Worm (Caenorhabditis elegans) whole organism, L1 larva: ENCODE measurements around the gene tag-342.

Source experiments
- C04F5.9 ChIP-seq: sonication (generic microtip); optimal IDR thresholded peaks from 2 replicates; lab custom pipeline; 2016; ENCODE audit warnings: missing genetic modification characterization, missing compliant biosample characterization
- C16A3.4 ChIP-seq: fragments of 150-350 bp; optimal IDR thresholded peaks from 2 replicates; lab custom pipeline; 2014; ENCODE audit warnings: missing biosample characterization, missing genetic modification characterization
- F16B12.6 ChIP-seq: fragments of 150-350 bp; optimal IDR thresholded peaks from 2 replicates; lab custom pipeline; 2014; ENCODE audit warnings: missing biosample characterization, missing genetic modification characterization
- Y116A8C.19 ChIP-seq: sonication (generic microtip); optimal IDR thresholded peaks from 2 replicates; lab custom pipeline; 2016; ENCODE audit warnings: missing compliant biosample characterization, missing genetic modification characterization, borderline replicate concordance
- aly-2 ChIP-seq: fragments of 150-350 bp; optimal IDR thresholded peaks from 2 replicates; lab custom pipeline; 2014; ENCODE audit warnings: missing biosample characterization, missing genetic modification characterization
- ama-1 ChIP-seq: fragments of 150-350 bp; optimal IDR thresholded peaks from 2 replicates; lab custom pipeline; 2014
- blmp-1 ChIP-seq: fragments of 150-350 bp; optimal IDR thresholded peaks from 2 replicates; lab custom pipeline; 2014; ENCODE audit warnings: missing biosample characterization, missing genetic modification characterization
- ceh-63 ChIP-seq: fragments of 200-800 bp; sonication (Bioruptor generic); optimal IDR thresholded peaks from 2 replicates; lab custom pipeline; 2018; ENCODE audit warnings: mild to moderate bottlenecking, missing genetic modification characterization, missing compliant biosample characterization
- ceh-88 ChIP-seq: fragments of 200-800 bp; sonication (Bioruptor generic); IDR thresholded peaks from 2 replicates; pipeline ENCODE4 v1.3.6; 2022; ENCODE audit warnings: missing genetic modification characterization, missing compliant biosample characterization
- ces-1 ChIP-seq: fragments of 150-350 bp; optimal IDR thresholded peaks from 2 replicates; lab custom pipeline; 2014; ENCODE audit warnings: missing biosample characterization, missing genetic modification reagents, missing genetic modification characterization
- dpl-1 ChIP-seq, 3 experiments: fragments of 150-350 bp in 2 of 3; sonication (generic microtip) in 1 of 3; optimal IDR thresholded peaks; 2 replicates each; lab custom pipeline; 2014 to 2017; ENCODE audit warnings: missing biosample characterization in 3 of 3, missing genetic modification characterization in 3 of 3, missing genetic modification reagents in 3 of 3
- dsc-1 ChIP-seq: sonication (generic microtip); optimal IDR thresholded peaks from 2 replicates; lab custom pipeline; 2016; ENCODE audit warnings: mild to moderate bottlenecking, missing genetic modification characterization, missing compliant biosample characterization
- egl-27 ChIP-seq, 2 experiments: fragments of 150-350 bp in 1 of 2; sonication (generic microtip); optimal IDR thresholded peaks; 3 replicates each; lab custom pipeline; 2017 to 2018; ENCODE audit warnings: missing biosample characterization in 2 of 2, missing genetic modification characterization in 2 of 2, missing genetic modification reagents in 2 of 2
- fkh-10 ChIP-seq: sonication (generic microtip); optimal IDR thresholded peaks from 2 replicates; lab custom pipeline; 2017; ENCODE audit warnings: missing biosample characterization, missing genetic modification reagents, missing genetic modification characterization
- fkh-4 ChIP-seq: sonication (generic microtip); optimal IDR thresholded peaks from 2 replicates; lab custom pipeline; 2016; ENCODE audit warnings: missing compliant biosample characterization, missing genetic modification characterization, borderline replicate concordance
- fkh-8 ChIP-seq: sonication (generic microtip); optimal IDR thresholded peaks from 2 replicates; lab custom pipeline; 2016; ENCODE audit warnings: mild to moderate bottlenecking, missing genetic modification characterization, missing compliant biosample characterization
- grh-1 ChIP-seq: fragments of 200-800 bp; sonication (Bioruptor generic); IDR thresholded peaks from 2 replicates; pipeline ENCODE4 v1.3.6; 2022; ENCODE audit warnings: missing genetic modification reagents, missing genetic modification characterization, missing compliant biosample characterization
- hpl-2 ChIP-seq: fragments of 150-350 bp; optimal IDR thresholded peaks from 2 replicates; lab custom pipeline; 2014; ENCODE audit warnings: missing biosample characterization, missing genetic modification reagents, missing genetic modification characterization
- isw-1 ChIP-seq: fragments of 200-800 bp; sonication (Bioruptor generic); IDR thresholded peaks from 2 replicates; pipeline ENCODE4 v1.3.6; 2022; ENCODE audit warnings: missing genetic modification characterization, missing compliant biosample characterization
- lin-35 ChIP-seq, 2 experiments: fragments of 150-350 bp; optimal IDR thresholded peaks; 2 replicates each; lab custom pipeline; 2014; ENCODE audit warnings: missing biosample characterization in 2 of 2, missing genetic modification characterization in 2 of 2, missing genetic modification reagents in 2 of 2
- lin-39 ChIP-seq: fragments of 150-350 bp; optimal IDR thresholded peaks from 2 replicates; lab custom pipeline; 2014; ENCODE audit warnings: missing biosample characterization, missing genetic modification reagents, missing genetic modification characterization
- lir-3 ChIP-seq: sonication (generic microtip); optimal IDR thresholded peaks from 2 replicates; lab custom pipeline; 2016; ENCODE audit warnings: mild to moderate bottlenecking, missing genetic modification characterization, moderate library complexity, missing compliant biosample characterization; ENCODE audit not compliant: poor library complexity
- lsy-2 ChIP-seq, 2 experiments: fragments of 150-350 bp; optimal IDR thresholded peaks; 2 replicates each; lab custom pipeline; 2014; ENCODE audit warnings: missing biosample characterization in 2 of 2, missing genetic modification characterization in 2 of 2
- mab-9 ChIP-seq: fragments of 200-800 bp; sonication (Bioruptor generic); IDR thresholded peaks from 2 replicates; pipeline ENCODE4 v1.3.6; 2022; ENCODE audit warnings: missing genetic modification reagents, missing genetic modification characterization, missing compliant biosample characterization
- mep-1 ChIP-seq: fragments of 150-350 bp; optimal IDR thresholded peaks from 2 replicates; lab custom pipeline; 2014; ENCODE audit warnings: missing biosample characterization, missing genetic modification characterization
- nhr-11 ChIP-seq: fragments of 150-350 bp; optimal IDR thresholded peaks from 2 replicates; lab custom pipeline; 2014; ENCODE audit warnings: missing biosample characterization, missing genetic modification characterization
- nhr-12 ChIP-seq: sonication (generic microtip); optimal IDR thresholded peaks from 2 replicates; lab custom pipeline; 2017; ENCODE audit warnings: missing biosample characterization, missing genetic modification characterization
- nhr-47 ChIP-seq: sonication (generic microtip); optimal IDR thresholded peaks from 2 replicates; lab custom pipeline; 2016; ENCODE audit warnings: mild to moderate bottlenecking, missing genetic modification characterization, moderate library complexity, missing compliant biosample characterization
- nhr-71 ChIP-seq: sonication (generic microtip); optimal IDR thresholded peaks from 2 replicates; lab custom pipeline; 2016; ENCODE audit warnings: mild to moderate bottlenecking, missing genetic modification characterization, moderate library complexity, missing compliant biosample characterization
- nhr-76 ChIP-seq: sonication (generic microtip); optimal IDR thresholded peaks from 2 replicates; lab custom pipeline; 2017; ENCODE audit warnings: missing biosample characterization, missing genetic modification characterization
- nhr-77 ChIP-seq: fragments of 150-350 bp; optimal IDR thresholded peaks from 2 replicates; lab custom pipeline; 2014; ENCODE audit warnings: missing biosample characterization, missing genetic modification characterization
- pax-3 ChIP-seq: fragments of 200-800 bp; sonication (Bioruptor generic); optimal IDR thresholded peaks from 2 replicates; lab custom pipeline; 2018; ENCODE audit warnings: mild to moderate bottlenecking, missing genetic modification characterization, moderate library complexity, missing compliant biosample characterization
- rnt-1 ChIP-seq: sonication (generic microtip); optimal IDR thresholded peaks from 2 replicates; lab custom pipeline; 2016; ENCODE audit warnings: mild to moderate bottlenecking, missing genetic modification characterization, moderate library complexity, missing compliant biosample characterization
- skn-1 ChIP-seq: fragments of 150-350 bp; optimal IDR thresholded peaks from 2 replicates; lab custom pipeline; 2014; ENCODE audit warnings: missing biosample characterization, missing genetic modification characterization
- snpc-4 ChIP-seq: fragments of 150-350 bp; optimal IDR thresholded peaks from 2 replicates; lab custom pipeline; 2014; ENCODE audit warnings: missing biosample characterization, missing genetic modification characterization
- sox-4 ChIP-seq: sonication (generic microtip); optimal IDR thresholded peaks from 2 replicates; lab custom pipeline; 2016; ENCODE audit warnings: missing genetic modification characterization, missing compliant biosample characterization
- sptf-1 ChIP-seq: fragments of 150-350 bp; optimal IDR thresholded peaks from 2 replicates; lab custom pipeline; 2014; ENCODE audit warnings: missing biosample characterization, missing genetic modification characterization
- swsn-7 ChIP-seq: sonication (generic microtip); optimal IDR thresholded peaks from 2 replicates; lab custom pipeline; 2016; ENCODE audit warnings: missing genetic modification characterization, missing compliant biosample characterization
- unc-130 ChIP-seq: fragments of 150-350 bp; optimal IDR thresholded peaks from 2 replicates; lab custom pipeline; 2017; ENCODE audit warnings: missing biosample characterization, missing genetic modification characterization, inconsistent platforms
- unc-86 ChIP-seq: sonication (generic microtip); optimal IDR thresholded peaks from 2 replicates; lab custom pipeline; 2016; ENCODE audit warnings: missing genetic modification characterization, missing compliant biosample characterization
- unc-98 ChIP-seq: fragments of 200-800 bp; sonication (Bioruptor generic); IDR thresholded peaks from 2 replicates; pipeline ENCODE4 v1.3.6; 2022; ENCODE audit warnings: missing genetic modification characterization, missing compliant biosample characterization
- vab-15 ChIP-seq: sonication (generic microtip); optimal IDR thresholded peaks from 2 replicates; lab custom pipeline; 2017; ENCODE audit warnings: missing genotype, mild to moderate bottlenecking, missing genetic modification characterization, missing compliant biosample characterization
- xbp-1 ChIP-seq: sonication (generic microtip); optimal IDR thresholded peaks from 2 replicates; lab custom pipeline; 2016; ENCODE audit warnings: missing genetic modification characterization, missing compliant biosample characterization
- zag-1 ChIP-seq: fragments of 150-350 bp; optimal IDR thresholded peaks from 2 replicates; lab custom pipeline; 2014; ENCODE audit warnings: missing biosample characterization, missing genetic modification characterization
- zip-4 ChIP-seq: fragments of 200-800 bp; sonication (Bioruptor generic); optimal IDR thresholded peaks from 2 replicates; lab custom pipeline; 2018; ENCODE audit warnings: mild to moderate bottlenecking, missing genetic modification characterization, moderate library complexity, missing compliant biosample characterization
- ztf-11 ChIP-seq, 2 experiments: sonication (generic microtip); optimal IDR thresholded peaks; 2 replicates each; lab custom pipeline; 2016 to 2017; ENCODE audit warnings: missing genetic modification characterization in 2 of 2, missing biosample characterization in 1 of 2, missing compliant biosample characterization in 1 of 2
- ztf-4 ChIP-seq: fragments of 150-350 bp; optimal IDR thresholded peaks from 2 replicates; lab custom pipeline; 2014; ENCODE audit warnings: missing biosample characterization, missing genetic modification characterization

tag-342 gene

ce11 chrIII:9453962-9454361, 14.0 kb upstream of the tag-342 start, which contains the start of gene F54C8.7:
TSS of gene F54C8.7 (minus strand) at chrIII:9454062.
- no peak for TF ChIP-seq zip-4 (GFP tag; lab: Kevin White, UChicago)
- TF ChIP-seq sptf-1 (tag; lab: Kevin White, UChicago) = no peak
- no peak for TF ChIP-seq ceh-88 (GFP tag; lab: Robert Waterston, UW)
- no peak for TF ChIP-seq unc-86 (tag; lab: Kevin White, UChicago)
- TF ChIP-seq C04F5.9 = no peak
- no peak for TF ChIP-seq C16A3.4 (tag; lab: Kevin White, UChicago)
- no peak for TF ChIP-seq nhr-71 (tag; lab: Kevin White, UChicago)
- TF ChIP-seq rnt-1 (tag; lab: Kevin White, UChicago) = no peak
- TF ChIP-seq aly-2 = no peak
- TF ChIP-seq unc-130 (tag; lab: Kevin White, UChicago) = no peak
- TF ChIP-seq isw-1 = no peak
- TF ChIP-seq F16B12.6 (tag; lab: Kevin White, UChicago) = no peak
- TF ChIP-seq dpl-1 (GFP tag; optimal IDR thresholded peaks at IDR 0.05; lab: Kevin White, UChicago) = no peak
- no peak for TF ChIP-seq lsy-2 (tag; optimal IDR thresholded peaks at IDR 0.05; lab: Kevin White, UChicago)

ce11 chrIII:9454730-9455129, 13.2 kb upstream of the tag-342 start:
- TF ChIP-seq ces-1 (GFP tag; lab: Kevin White, UChicago) = no peak
- TF ChIP-seq blmp-1 = peak; percentile 68

ce11 chrIII:9455980-9456658, 11.8 kb upstream of the tag-342 start, which contains the start of the genes rheb-1 and spk-1:
TSS of gene rheb-1 (minus strand) at chrIII:9456030.
TSS of gene spk-1 (plus strand) at chrIII:9456608.
- TF ChIP-seq grh-1 (peak; percentile 50), fkh-10 (GFP tag; lab: Kevin White, UChicago) (peak; percentile 53), nhr-76 (tag; lab: Kevin White, UChicago) (no peak), sptf-1 (tag; lab: Kevin White, UChicago) (no peak), C16A3.4 (tag; lab: Kevin White, UChicago) (peak; percentile 84), swsn-7 (peak; percentile 90), skn-1 (tag; lab: Kevin White, UChicago) (peak; percentile 83), ama-1 (lab: Kevin White, UChicago) (peak; percentile 48), nhr-77 (tag; lab: Kevin White, UChicago) (peak; percentile 76), ceh-63 (GFP tag; lab: Kevin White, UChicago) (no peak), rnt-1 (tag; lab: Kevin White, UChicago) (peak; percentile 92), ztf-11 (tag; optimal IDR thresholded peaks at IDR 0.05; lab: Kevin White, UChicago) (peak in 1 of 2 experiments; percentile 43), sox-4 (tag; lab: Kevin White, UChicago) (peak; percentile 8), lir-3 (peak; percentile 71), hpl-2 (GFP tag; lab: Kevin White, UChicago) (peak; percentile 55), vab-15 (tag; lab: Kevin White, UChicago) (peak; percentile 30), lin-35 (GFP tag; optimal IDR thresholded peaks at IDR 0.05; lab: Kevin White, UChicago) (peak; percentile 83 to 89), dpl-1 (GFP tag; optimal IDR thresholded peaks at IDR 0.05; lab: Kevin White, UChicago) (peak; percentile 63 to 76 (median 75)), ztf-4 (tag; lab: Kevin White, UChicago) (peak; percentile 76), unc-98 (GFP tag; lab: Robert Waterston, UW) (no peak), lin-39 (tag; lab: Kevin White, UChicago) (peak; percentile 45), nhr-11 (peak; percentile 58), isw-1 (peak; percentile 80), nhr-47 (peak; percentile 90), C04F5.9 (peak; percentile 37), fkh-4 (tag; lab: Kevin White, UChicago) (peak; percentile 32), aly-2 (no peak), xbp-1 (tag; lab: Kevin White, UChicago) (peak; percentile 87), lsy-2 (tag; optimal IDR thresholded peaks at IDR 0.05; lab: Kevin White, UChicago) (peak; percentile 99), snpc-4 (peak; percentile 40), egl-27 (tag; optimal IDR thresholded peaks at IDR 0.05; lab: Kevin White, UChicago) (no peak), zag-1 (no peak), mep-1 (peak; percentile 93), nhr-71 (tag; lab: Kevin White, UChicago) (peak; percentile 95), dsc-1 (tag; lab: Kevin White, UChicago) (peak; percentile 85), unc-130 (tag; lab: Kevin White, UChicago) (peak; percentile 81), Y116A8C.19 (tag; lab: Kevin White, UChicago) (no peak), nhr-12 (no peak), pax-3 (tag; lab: Kevin White, UChicago) (peak; percentile 82), fkh-8 (tag; lab: Kevin White, UChicago) (peak; percentile 94), mab-9 (GFP tag; lab: Robert Waterston, UW) (peak; percentile 60)
